Worm (Caenorhabditis elegans) whole organism, L4 larva: Measurements from ENCODE around the gene srx-121.

ENCODE experiments used
- F10B5.3 ChIP-seq: sonication (generic microtip); optimal IDR thresholded peaks from 2 replicates; lab custom pipeline; 2016; ENCODE audit warnings: mild to moderate bottlenecking, missing genetic modification characterization, missing compliant biosample characterization
- R02D3.7 ChIP-seq: fragments of 150-350 bp; sonication (generic microtip); optimal IDR thresholded peaks from 3 replicates; lab custom pipeline; 2014; ENCODE audit warnings: missing biosample characterization, missing genetic modification characterization
- ZK546.5 ChIP-seq, 2 experiments: sonication (generic microtip); optimal IDR thresholded peaks; 2 replicates each; lab custom pipeline; 2017; ENCODE audit warnings: missing biosample characterization in 2 of 2, missing genetic modification characterization in 2 of 2
- ceh-32 ChIP-seq: sonication (generic microtip); optimal IDR thresholded peaks from 2 replicates; lab custom pipeline; 2016; ENCODE audit warnings: mild to moderate bottlenecking, missing genetic modification characterization, missing compliant biosample characterization; ENCODE audit not compliant: poor library complexity
- ceh-82 ChIP-seq: sonication (generic microtip); optimal IDR thresholded peaks from 2 replicates; lab custom pipeline; 2017; ENCODE audit warnings: missing biosample characterization, missing genetic modification characterization
- lin-13 ChIP-seq: fragments of 150-350 bp; optimal IDR thresholded peaks from 2 replicates; lab custom pipeline; 2014; ENCODE audit warnings: missing biosample characterization, missing genetic modification reagents, missing genetic modification characterization
- nhr-10 ChIP-seq: fragments of 150-350 bp; optimal IDR thresholded peaks from 2 replicates; lab custom pipeline; 2014; ENCODE audit warnings: missing biosample characterization, missing genetic modification characterization
- nhr-237 ChIP-seq: sonication (generic microtip); optimal IDR thresholded peaks from 2 replicates; lab custom pipeline; 2017; ENCODE audit warnings: missing biosample characterization, missing genetic modification characterization
- pha-4 ChIP-seq, 2 experiments: fragments of 150-350 bp in 1 of 2; fragments of 200-800 bp in 1 of 2; sonication (Bioruptor generic) in 1 of 2; IDR thresholded peaks in 1 of 2; optimal IDR thresholded peaks in 1 of 2; 2 replicates each; pipeline versions ENCODE4 v1.3.6 to Lab custom; 2014 to 2022; ENCODE audit warnings: missing genetic modification characterization in 2 of 2, missing genetic modification reagents in 2 of 2, missing biosample characterization in 1 of 2, missing compliant biosample characterization in 1 of 2

DNA sequence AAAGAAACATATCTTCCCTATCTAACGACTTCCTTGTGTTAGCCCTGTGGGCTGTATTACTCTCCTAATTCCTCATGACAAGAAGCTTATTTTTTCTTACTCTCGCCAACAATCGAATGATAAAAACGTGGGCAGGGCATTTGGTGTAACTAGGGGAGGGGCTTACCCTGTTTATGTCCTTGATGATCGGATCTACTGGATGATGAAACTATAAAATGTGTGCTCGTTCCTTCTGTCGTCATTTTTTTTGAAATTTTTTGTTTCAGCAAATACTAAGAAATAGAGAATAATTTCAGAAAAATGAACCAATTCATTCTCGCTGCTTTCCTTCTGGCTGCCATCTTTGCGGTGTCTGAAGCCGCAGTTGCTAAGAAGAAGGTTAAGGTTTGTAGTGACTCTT is 30.1 kb downstream of the srx-121 start, which contains the start of gene C17B7.3:
- TF ChIP-seq F10B5.3 (tag; lab: Kevin White, UChicago) (no peak), pha-4 (GFP tag; IDR thresholded peaks at IDR 0.05; lab: Robert Waterston, UW) (no peak), pha-4 (tag; optimal IDR thresholded peaks at IDR 0.05; lab: Kevin White, UChicago) (no peak), R02D3.7 (tag; lab: Kevin White, UChicago) (no peak), ZK546.5 (tag; optimal IDR thresholded peaks at IDR 0.05; lab: Kevin White, UChicago) (no peak), nhr-10 (tag; lab: Kevin White, UChicago) (no peak), ceh-82 (tag; lab: Kevin White, UChicago) (no peak), lin-13 (no peak), ceh-32 (tag; lab: Kevin White, UChicago) (no peak), nhr-237 (tag; lab: Kevin White, UChicago) (no peak)
